Fruit fly (Drosophila melanogaster): Measurements from ENCODE around the gene Fadd.

The Fadd gene

dm6 chr3R:22018777-22019420, 15.4 kb upstream of the Fadd start, which contains the start of gene Idh3b (continued):
- TF ChIP-seq pita (GFP tag; optimal IDR thresholded peaks at IDR 0.05) (no peak), CG13775 (GFP tag; optimal IDR thresholded peaks at IDR 0.05) (no peak), Dp (GFP tag; optimal IDR thresholded peaks at IDR 0.05) (peak; percentile 88), Doc3 (GFP tag; IDR thresholded peaks at IDR 0.05; ENCODE audit: partially characterized antibody) (peak; percentile 94), B-H2 (GFP tag; optimal IDR thresholded peaks at IDR 0.05) (peak; percentile 87), CG16779 (GFP tag; IDR thresholded peaks at IDR 0.05) (peak; percentile 62; the same call in 1 of the 2 replicates), mld (GFP tag; IDR thresholded peaks at IDR 0.05; ENCODE audit: partially characterized antibody) (peak; percentile 55; the same call in 2 of the 3 replicates), CG15601 (tag; optimal IDR thresholded peaks at IDR 0.05) (peak; percentile 55), wek (GFP tag; optimal IDR thresholded peaks at IDR 0.05) (no peak), CG10543 (GFP tag; optimal IDR thresholded peaks at IDR 0.05) (no peak), CG42726 (GFP tag; IDR thresholded peaks at IDR 0.05; ENCODE audit: partially characterized antibody) (no peak; the same call in 1 of the 2 replicates), Dip2 (GFP tag; IDR thresholded peaks at IDR 0.05) (no peak), Hsf (GFP tag; optimal IDR thresholded peaks at IDR 0.05) (peak; percentile 71), gro (GFP tag; optimal IDR thresholded peaks at IDR 0.05) (peak; percentile 72), chif (GFP tag; optimal IDR thresholded peaks at IDR 0.05) (no peak), CG10267 (tag; optimal IDR thresholded peaks at IDR 0.05) (peak; percentile 97), peb (GFP tag; IDR thresholded peaks at IDR 0.05) (0 out of 2 replicates have a peak, but pooled peaks have one; percentile 10), Dad (GFP tag; optimal IDR thresholded peaks at IDR 0.05) (peak; percentile 50), CG10654 (GFP tag; optimal IDR thresholded peaks at IDR 0.05) (peak; percentile 45), Hey (tag; optimal IDR thresholded peaks at IDR 0.05) (no peak), CG6791 (GFP tag; IDR thresholded peaks at IDR 0.05; ENCODE audit: partially characterized antibody) (peak; percentile 97), tll (GFP tag; optimal IDR thresholded peaks at IDR 0.05) (no peak), Hr51 (GFP tag; optimal IDR thresholded peaks at IDR 0.05) (peak in 1 of 2 experiments; percentile 64), CG6175 (GFP tag; IDR thresholded peaks at IDR 0.05) (no peak), pb (GFP tag; optimal IDR thresholded peaks at IDR 0.05) (peak; percentile 48), Blimp-1 (GFP tag; optimal IDR thresholded peaks at IDR 0.05) (no peak), tup (GFP tag; optimal IDR thresholded peaks at IDR 0.05) (no peak), CG5953 (GFP tag; IDR thresholded peaks at IDR 0.05) (no peak), Awh (GFP tag; IDR thresholded peaks at IDR 0.05) (no peak), CG11695 (GFP tag; IDR thresholded peaks at IDR 0.05) (peak; percentile 36; the same call in 1 of the 3 replicates), Fer1 (GFP tag; optimal IDR thresholded peaks at IDR 0.05) (no peak), gcm2 (GFP tag; optimal IDR thresholded peaks at IDR 0.05) (peak; percentile 40), CG7987 (GFP tag; optimal IDR thresholded peaks at IDR 0.05) (no peak), ro (GFP tag; IDR thresholded peaks at IDR 0.05) (no peak), D (optimal IDR thresholded peaks at IDR 0.05) (no peak), D (GFP tag; optimal IDR thresholded peaks at IDR 0.05) (no peak), H2.0 (GFP tag; IDR thresholded peaks at IDR 0.05) (no peak), E2f2 (GFP tag; IDR thresholded peaks at IDR 0.05) (peak; percentile 93), maf-S (GFP tag; optimal IDR thresholded peaks at IDR 0.05) (peak; percentile 28), wor (GFP tag; IDR thresholded peaks at IDR 0.05) (no peak), Bdp1 (GFP tag; optimal IDR thresholded peaks at IDR 0.05) (peak; percentile 54), Asciz (GFP tag; optimal IDR thresholded peaks at IDR 0.05) (no peak), prd (optimal IDR thresholded peaks at IDR 0.05) (no peak), prd (GFP tag; IDR thresholded peaks at IDR 0.05) (no peak), dpn (GFP tag; optimal IDR thresholded peaks at IDR 0.05) (peak; percentile 60 to 70), CG9437 (GFP tag; optimal IDR thresholded peaks at IDR 0.05) (no peak), ash1 (GFP tag; optimal IDR thresholded peaks at IDR 0.05) (no peak), CG16813 (GFP tag; IDR thresholded peaks at IDR 0.05; ENCODE audit: partially characterized antibody) (peak; percentile 92)

All from whole organism, embryonic.